Worm (Caenorhabditis elegans) whole organism, L2 larva: Measurements from ENCODE around the gene F54D5.4.

Experiments
- C34F6.9 ChIP-seq: fragments of 150-350 bp; optimal IDR thresholded peaks from 2 replicates; lab custom pipeline; 2014; ENCODE audit warnings: missing biosample characterization, missing genetic modification characterization
- ama-1 ChIP-seq: fragments of 150-350 bp; optimal IDR thresholded peaks from 2 replicates; lab custom pipeline; 2018; ENCODE audit warnings: inconsistent platforms
- ceh-82 ChIP-seq: fragments of 150-350 bp; optimal IDR thresholded peaks from 2 replicates; lab custom pipeline; 2014; ENCODE audit warnings: missing biosample characterization, missing genetic modification characterization
- elt-1 ChIP-seq: fragments of 150-350 bp; optimal IDR thresholded peaks from 2 replicates; lab custom pipeline; 2014; ENCODE audit warnings: missing biosample characterization, missing genetic modification characterization
- lin-13 ChIP-seq: fragments of 150-350 bp; optimal IDR thresholded peaks from 2 replicates; lab custom pipeline; 2014; ENCODE audit warnings: missing biosample characterization, missing genetic modification reagents, missing genetic modification characterization
- mdl-1 ChIP-seq, 2 experiments: fragments of 150-350 bp in 1 of 2; sonication (generic microtip) in 1 of 2; optimal IDR thresholded peaks; 2 replicates each; lab custom pipeline; 2017; ENCODE audit warnings: missing biosample characterization in 2 of 2, missing genetic modification characterization in 2 of 2
- nhr-23 ChIP-seq: fragments of 150-350 bp; optimal IDR thresholded peaks from 2 replicates; lab custom pipeline; 2014; ENCODE audit warnings: missing biosample characterization, missing genetic modification reagents, missing genetic modification characterization
- nhr-237 ChIP-seq: fragments of 150-350 bp; optimal IDR thresholded peaks from 2 replicates; lab custom pipeline; 2014; ENCODE audit warnings: missing biosample characterization, missing genetic modification characterization
- skn-1 ChIP-seq: sonication (generic microtip); optimal IDR thresholded peaks from 2 replicates; lab custom pipeline; 2017; ENCODE audit warnings: missing biosample characterization, missing genetic modification characterization

ce11 chrII:11533716-11534115 lies 35.9 kb upstream of the F54D5.4 start, which contains the start of gene mdt-8:
- TF ChIP-seq elt-1 (tag; lab: Kevin White, UChicago) (no peak), nhr-23 (tag; lab: Kevin White, UChicago) (no peak), mdl-1 (tag; optimal IDR thresholded peaks at IDR 0.05; lab: Kevin White, UChicago) (no peak), ama-1 (lab: Kevin White, UChicago) (no peak), nhr-237 (tag; lab: Kevin White, UChicago) (no peak), lin-13 (GFP tag; lab: Kevin White, UChicago) (no peak), ceh-82 (tag; lab: Kevin White, UChicago) (no peak), C34F6.9 (no peak), skn-1 (tag; lab: Kevin White, UChicago) (no peak)
